Fruit fly (Drosophila melanogaster): ENCODE measurements around the gene JhI-21.

JhI-21 gene

DNA sequence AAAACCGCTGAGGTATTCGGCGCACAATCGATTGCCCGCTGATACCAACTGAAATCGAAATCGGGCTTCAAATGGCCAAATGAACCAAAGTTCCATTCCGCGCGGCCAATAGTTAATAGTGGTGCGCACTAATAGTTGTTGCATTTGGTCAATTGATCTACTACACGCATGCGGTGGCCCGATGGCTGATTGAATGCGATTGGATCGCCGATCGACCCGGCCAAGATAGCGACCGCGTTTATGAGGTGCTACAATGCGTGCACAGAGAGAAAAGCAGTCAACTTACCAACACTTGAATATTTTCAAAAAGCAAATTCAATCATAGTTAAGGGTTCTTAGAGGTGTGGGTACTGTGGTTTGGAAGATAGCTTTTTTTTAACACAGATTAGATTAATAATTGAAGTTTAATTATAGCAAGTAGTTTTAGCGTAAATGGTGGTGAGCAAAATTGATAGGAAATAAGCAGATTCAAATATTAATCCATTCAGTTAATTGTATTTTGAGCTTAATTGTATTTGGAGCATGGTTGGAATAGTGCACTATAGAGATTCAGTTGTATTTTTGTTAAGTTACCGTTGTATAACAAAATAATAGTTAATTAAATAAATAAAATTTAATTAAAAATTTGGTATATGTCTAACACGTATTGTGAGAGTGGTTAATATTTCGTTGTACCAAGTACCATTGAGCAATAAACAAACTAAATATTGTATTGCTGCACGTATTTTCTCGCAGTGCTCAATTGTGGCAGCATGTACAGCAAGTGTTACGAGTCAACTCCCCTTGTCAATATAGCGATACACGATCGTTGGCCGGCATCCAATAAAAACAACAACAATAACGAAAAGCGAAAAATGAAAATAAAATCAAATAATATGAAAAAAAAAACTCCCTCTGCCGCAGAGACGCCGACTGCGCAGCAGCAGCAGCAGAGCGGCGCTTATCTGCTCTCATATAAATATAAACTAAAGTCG is 29.1 kb downstream of the JhI-21 start:
- TF ChIP-seq CG8319 (GFP tag; optimal IDR thresholded peaks at IDR 0.05), result peak; percentile 50
- TF ChIP-seq CG34406 (GFP tag; optimal IDR thresholded peaks at IDR 0.05), result peak; percentile 84
- TF ChIP-seq CG6854 (GFP tag; optimal IDR thresholded peaks at IDR 0.05), result peak; percentile 65
- peak; percentile 68 for TF ChIP-seq CG6792 (GFP tag; optimal IDR thresholded peaks at IDR 0.05)
- TF ChIP-seq net (GFP tag; optimal IDR thresholded peaks at IDR 0.05), result peak; percentile 60
- peak; percentile 53 for TF ChIP-seq CG11762 (GFP tag; optimal IDR thresholded peaks at IDR 0.05; ENCODE audit: insufficient read depth)
- TF ChIP-seq achi (GFP tag; optimal IDR thresholded peaks at IDR 0.05), result peak; percentile 75
- peak; percentile 1 for TF ChIP-seq Eip75B (GFP tag; optimal IDR thresholded peaks at IDR 0.05)
- TF ChIP-seq eg (GFP tag; IDR thresholded peaks at IDR 0.05), result peak; percentile 91
- peak; percentile 77 for TF ChIP-seq Ets96B (tag; optimal IDR thresholded peaks at IDR 0.05)
- TF ChIP-seq fd59A (GFP tag; optimal IDR thresholded peaks at IDR 0.05), result peak; percentile 71
- TF ChIP-seq Sox15 (GFP tag; optimal IDR thresholded peaks at IDR 0.05), result peak; percentile 73
- peak; percentile 67 for TF ChIP-seq CG15336 (GFP tag; IDR thresholded peaks at IDR 0.05)
- peak; percentile 80 for TF ChIP-seq CG3919 (GFP tag; optimal IDR thresholded peaks at IDR 0.05)
- TF ChIP-seq CG8632 (GFP tag; optimal IDR thresholded peaks at IDR 0.05), result peak; percentile 80
- peak; percentile 79; the same call in 2 of the 3 replicates for TF ChIP-seq CG6163 (GFP tag; IDR thresholded peaks at IDR 0.05)
- peak; percentile 85 for TF ChIP-seq CG6808 (GFP tag; optimal IDR thresholded peaks at IDR 0.05)
- peak; percentile 67 for TF ChIP-seq CG16779 (tag; optimal IDR thresholded peaks at IDR 0.05)
- TF ChIP-seq topi (GFP tag; optimal IDR thresholded peaks at IDR 0.05), result peak; percentile 75
- TF ChIP-seq lz (GFP tag; optimal IDR thresholded peaks at IDR 0.05), result peak; percentile 75
- TF ChIP-seq pdm3 (GFP tag; optimal IDR thresholded peaks at IDR 0.05), result peak; percentile 71
- TF ChIP-seq Gug (GFP tag; IDR thresholded peaks at IDR 0.05), result peak; percentile 56
- peak; percentile 84 for TF ChIP-seq CG4318 (GFP tag; optimal IDR thresholded peaks at IDR 0.05)
- TF ChIP-seq CG10669 (GFP tag; optimal IDR thresholded peaks at IDR 0.05), result peak; percentile 70
- TF ChIP-seq fd85E (GFP tag; optimal IDR thresholded peaks at IDR 0.05), result no peak
- peak; percentile 47 to 88 for TF ChIP-seq salr (GFP tag; optimal IDR thresholded peaks at IDR 0.05)
- peak; percentile 65 for TF ChIP-seq Smox (GFP tag; optimal IDR thresholded peaks at IDR 0.05)
- TF ChIP-seq CG3032 (tag; optimal IDR thresholded peaks at IDR 0.05), result peak; percentile 78
- TF ChIP-seq svp (GFP tag), result peak; percentile 87
- peak; percentile 75 for TF ChIP-seq spab (GFP tag; optimal IDR thresholded peaks at IDR 0.05)
- peak; percentile 79 for TF ChIP-seq acj6 (GFP tag; optimal IDR thresholded peaks at IDR 0.05)
- TF ChIP-seq CG11902 (GFP tag; optimal IDR thresholded peaks at IDR 0.05), result peak; percentile 65
- TF ChIP-seq Hr38 (GFP tag; optimal IDR thresholded peaks at IDR 0.05), result no peak
- TF ChIP-seq OdsH (GFP tag; optimal IDR thresholded peaks at IDR 0.05), result peak; percentile 72
- TF ChIP-seq dac (GFP tag; optimal IDR thresholded peaks at IDR 0.05), result no peak
- TF ChIP-seq CG8119 (GFP tag; IDR thresholded peaks at IDR 0.05), result peak; percentile 69; the same call in 2 of the 3 replicates
- TF ChIP-seq fkh (GFP tag; optimal IDR thresholded peaks at IDR 0.05), result no peak
- TF ChIP-seq Blimp-1 (GFP tag; optimal IDR thresholded peaks at IDR 0.05), result peak; percentile 58
- TF ChIP-seq Met (GFP tag; optimal IDR thresholded peaks at IDR 0.05), result peak; percentile 64
- peak; percentile 43 for TF ChIP-seq CG11294 (GFP tag; IDR thresholded peaks at IDR 0.05)
- TF ChIP-seq Ets21C (GFP tag; optimal IDR thresholded peaks at IDR 0.05), result peak; percentile 62
- TF ChIP-seq CG7368 (GFP tag; optimal IDR thresholded peaks at IDR 0.05), result no peak
- TF ChIP-seq cyc (GFP tag; optimal IDR thresholded peaks at IDR 0.05), result peak; percentile 40
- TF ChIP-seq CG31627 (GFP tag; optimal IDR thresholded peaks at IDR 0.05), result peak; percentile 74
- TF ChIP-seq CG6276 (GFP tag; optimal IDR thresholded peaks at IDR 0.05), result peak; percentile 86
- peak; percentile 82 for TF ChIP-seq CG10631 (GFP tag; optimal IDR thresholded peaks at IDR 0.05)
- TF ChIP-seq CG1621 (tag; optimal IDR thresholded peaks at IDR 0.05), result peak; percentile 46
- peak; percentile 91 to 92 for TF ChIP-seq ss (GFP tag; optimal IDR thresholded peaks at IDR 0.05)
- TF ChIP-seq Sox102F (GFP tag; optimal IDR thresholded peaks at IDR 0.05), result peak; percentile 43
